Worm (Caenorhabditis elegans): Measurements from ENCODE around the gene R160.2.
A peak's percentile ranks its signal among the peaks of the same experiment; 100 is the strongest.

Gene R160.2

ce11 chrX:4376801-4377200, at the start of gene R160.2:
Gene R160.2, minus strand, starts transcription at chrX:4376901.
- TF ChIP-seq ham-2 (GFP tag; optimal IDR thresholded peaks at IDR 0.05): no peak

- peak; percentile 87 for TF ChIP-seq ces-1 (GFP tag; optimal IDR thresholded peaks at IDR 0.05)
- TF ChIP-seq ceh-43 (GFP tag; optimal IDR thresholded peaks at IDR 0.05): no peak
Measured at ce11 chrX:4426496-4426895, 49.8 kb upstream of the R160.2 start.

- TF ChIP-seq blmp-1 (tag; optimal IDR thresholded peaks at IDR 0.05): no peak
- no peak for TF ChIP-seq nhr-28 (tag; optimal IDR thresholded peaks at IDR 0.05)
- no peak for TF ChIP-seq lin-32 (GFP tag; optimal IDR thresholded peaks at IDR 0.05)
- TF ChIP-seq ces-1 (GFP tag; optimal IDR thresholded peaks at IDR 0.05): peak; percentile 96
- TF ChIP-seq lin-13 (tag; optimal IDR thresholded peaks at IDR 0.05): no peak
- TF ChIP-seq ceh-83 (GFP tag; optimal IDR thresholded peaks at IDR 0.05): no peak
Measured at ce11 chrX:4424254-4424653, 47.6 kb upstream of the R160.2 start.

- TF ChIP-seq bed-3 (GFP tag; optimal IDR thresholded peaks at IDR 0.05) (no peak), zip-8 (tag; optimal IDR thresholded peaks at IDR 0.05) (no peak), snpc-4 (tag; optimal IDR thresholded peaks at IDR 0.05) (no peak), M03D4.4 (tag; optimal IDR thresholded peaks at IDR 0.05) (no peak)
Measured at ce11 chrX:4418751-4419150, 42.0 kb upstream of the R160.2 start, which contains the start of gene dop-1. Gene dop-1, minus strand, starts transcription at chrX:4418851.

- TF ChIP-seq nhr-12 (tag; optimal IDR thresholded peaks at IDR 0.05) (no peak), ham-2 (GFP tag; optimal IDR thresholded peaks at IDR 0.05) (no peak), ces-1 (GFP tag; optimal IDR thresholded peaks at IDR 0.05) (peak; percentile 76)
Measured at ce11 chrX:4415289-4415688, 38.6 kb upstream of the R160.2 start.

- TF ChIP-seq cnd-1 (tag; optimal IDR thresholded peaks at IDR 0.05) (no peak), unc-120 (tag; optimal IDR thresholded peaks at IDR 0.05; ENCODE audit: poor library complexity, severe bottlenecking) (no peak), ces-1 (GFP tag; optimal IDR thresholded peaks at IDR 0.05) (no peak), ztf-11 (tag; optimal IDR thresholded peaks at IDR 0.05) (no peak), elt-3 (tag; optimal IDR thresholded peaks at IDR 0.05) (no peak), nhr-2 (tag; optimal IDR thresholded peaks at IDR 0.05) (no peak), mab-5 (tag; optimal IDR thresholded peaks at IDR 0.05) (no peak), unc-62 (GFP tag; optimal IDR thresholded peaks at IDR 0.05) (no peak), tbx-8 (GFP tag; optimal IDR thresholded peaks at IDR 0.05) (no peak), elt-1 (tag; optimal IDR thresholded peaks at IDR 0.05; ENCODE audit: borderline replicate concordance, insufficient read depth) (no peak), hlh-1 (tag; optimal IDR thresholded peaks at IDR 0.05) (no peak), bed-3 (GFP tag; optimal IDR thresholded peaks at IDR 0.05) (no peak), ceh-39 (tag; optimal IDR thresholded peaks at IDR 0.05) (no peak), blmp-1 (tag; optimal IDR thresholded peaks at IDR 0.05) (no peak), sptf-1 (tag; optimal IDR thresholded peaks at IDR 0.05) (no peak), mls-2 (tag; optimal IDR thresholded peaks at IDR 0.05) (no peak), zip-8 (tag; optimal IDR thresholded peaks at IDR 0.05) (no peak), flh-1 (GFP tag; optimal IDR thresholded peaks at IDR 0.05) (no peak)
Measured at ce11 chrX:4413206-4413605, 36.5 kb upstream of the R160.2 start.

DNA sequence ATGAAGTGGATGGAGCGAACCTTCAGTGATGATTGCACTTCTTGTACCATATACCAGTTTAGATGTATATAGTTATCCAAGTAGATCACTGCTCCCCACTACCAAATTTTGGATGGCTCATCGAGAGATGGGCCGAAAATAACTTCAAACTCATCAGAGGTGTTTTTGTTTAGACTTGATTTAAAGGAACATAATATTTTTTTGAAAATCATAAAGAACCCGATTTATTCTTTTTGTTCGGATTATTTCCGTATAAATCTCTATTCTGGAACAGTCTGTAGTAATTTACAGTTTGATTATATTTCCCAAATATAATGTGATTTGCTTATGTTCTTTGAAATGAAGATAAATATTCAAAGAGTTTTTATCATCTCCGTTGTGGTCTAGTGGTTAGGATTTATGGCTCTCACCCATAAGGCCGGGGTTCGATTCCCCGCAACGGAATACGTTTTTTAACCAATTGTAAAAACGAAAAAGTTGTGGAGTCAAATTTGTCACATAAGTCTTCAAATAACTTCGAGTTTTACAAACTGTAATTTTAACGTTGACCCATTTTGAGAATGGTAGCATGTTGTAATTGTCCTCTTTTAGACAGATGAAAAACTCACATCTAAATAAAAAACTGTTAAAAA, 33.7 kb upstream of the R160.2 start:
- no peak for TF ChIP-seq unc-62 (GFP tag; optimal IDR thresholded peaks at IDR 0.05)
- no peak for TF ChIP-seq unc-39 (tag; optimal IDR thresholded peaks at IDR 0.05)
- no peak for TF ChIP-seq hlh-1 (tag; optimal IDR thresholded peaks at IDR 0.05)
- TF ChIP-seq drap-1 (GFP tag; optimal IDR thresholded peaks at IDR 0.05): no peak
- no peak for TF ChIP-seq nhr-76 (tag; optimal IDR thresholded peaks at IDR 0.05)
- TF ChIP-seq snpc-4 (tag; optimal IDR thresholded peaks at IDR 0.05): no peak
- TF ChIP-seq elt-3 (tag; optimal IDR thresholded peaks at IDR 0.05): no peak
- no peak for TF ChIP-seq unc-120 (tag; optimal IDR thresholded peaks at IDR 0.05; ENCODE audit: poor library complexity, severe bottlenecking)
- TF ChIP-seq lin-32 (GFP tag; optimal IDR thresholded peaks at IDR 0.05): no peak
- TF ChIP-seq sptf-1 (tag; optimal IDR thresholded peaks at IDR 0.05): no peak
- TF ChIP-seq zip-8 (tag; optimal IDR thresholded peaks at IDR 0.05): no peak
- no peak for TF ChIP-seq ceh-39 (tag; optimal IDR thresholded peaks at IDR 0.05)
